Worm (Caenorhabditis elegans): ENCODE data around the gene puf-6.

puf-6 gene

ce11 chrII:13025794-13026412 lies 17.3 kb downstream of the puf-6 start, which contains the start of gene max-2:
Gene max-2 (minus strand): TSS chrII:13025844.
- no peak for TF ChIP-seq tbx-37 (GFP tag; conservative IDR thresholded peaks at IDR 0.05)
- TF ChIP-seq scrt-1 (GFP tag; IDR thresholded peaks at IDR 0.05): no peak
- TF ChIP-seq F13C5.2 (tag; optimal IDR thresholded peaks at IDR 0.05): no peak
- no peak for TF ChIP-seq aly-1 (tag; optimal IDR thresholded peaks at IDR 0.05)
- no peak for TF ChIP-seq pes-1 (GFP tag; IDR thresholded peaks at IDR 0.05)
- TF ChIP-seq ets-7 (tag; optimal IDR thresholded peaks at IDR 0.05): no peak
- TF ChIP-seq hmg-4 (GFP tag; optimal IDR thresholded peaks at IDR 0.05): peak; percentile 5
- TF ChIP-seq hmbx-1 (tag; optimal IDR thresholded peaks at IDR 0.05): no peak
- no peak for TF ChIP-seq sea-1 (GFP tag; conservative IDR thresholded peaks at IDR 0.05)

- TF ChIP-seq scrt-1 (GFP tag; IDR thresholded peaks at IDR 0.05): no peak
- no peak for TF ChIP-seq ets-7 (tag; optimal IDR thresholded peaks at IDR 0.05)
- TF ChIP-seq sea-1 (GFP tag; conservative IDR thresholded peaks at IDR 0.05): no peak
- no peak for TF ChIP-seq aly-1 (tag; optimal IDR thresholded peaks at IDR 0.05)
- TF ChIP-seq hmg-4 (GFP tag; optimal IDR thresholded peaks at IDR 0.05): no peak
- no peak for TF ChIP-seq flt-1 (GFP tag; IDR thresholded peaks at IDR 0.05)
- no peak for TF ChIP-seq hmbx-1 (tag; optimal IDR thresholded peaks at IDR 0.05)
- TF ChIP-seq tbx-11 (GFP tag; IDR thresholded peaks at IDR 0.05): no peak
- no peak for TF ChIP-seq hnd-1 (tag; optimal IDR thresholded peaks at IDR 0.05)
- TF ChIP-seq F13C5.2 (tag; optimal IDR thresholded peaks at IDR 0.05): no peak
- TF ChIP-seq ama-1 (optimal IDR thresholded peaks at IDR 0.05): no peak
- no peak for TF ChIP-seq B0310.2 (tag; optimal IDR thresholded peaks at IDR 0.05)
These were observed 19.7 kb downstream of the puf-6 start for ce11 chrII:13023518-13023917.

- TF ChIP-seq sea-1 (GFP tag; conservative IDR thresholded peaks at IDR 0.05) (no peak), ama-1 (optimal IDR thresholded peaks at IDR 0.05) (peak; percentile 21)
These were observed 20.7 kb downstream of the puf-6 start for ce11 chrII:13022555-13022954.

- TF ChIP-seq tbx-11 (GFP tag; IDR thresholded peaks at IDR 0.05) (0 out of 2 replicates have a peak, but pooled peaks have one; percentile 42), sea-1 (GFP tag; conservative IDR thresholded peaks at IDR 0.05) (peak; percentile 70; the same call in 1 of the 2 replicates), pes-1 (GFP tag; IDR thresholded peaks at IDR 0.05) (peak; percentile 71), scrt-1 (GFP tag; IDR thresholded peaks at IDR 0.05) (0 out of 2 replicates have a peak, but pooled peaks have one; percentile 39), flt-1 (GFP tag; IDR thresholded peaks at IDR 0.05) (peak; percentile 81), tbx-37 (GFP tag; conservative IDR thresholded peaks at IDR 0.05) (0 out of 2 replicates have a peak, but pooled peaks have one; percentile 11)
These were observed 26.9 kb downstream of the puf-6 start for ce11 chrII:13016381-13016780.

ce11 chrII:13013966-13014365 lies 29.3 kb downstream of the puf-6 start, which contains the start of gene F18A11.5:
Gene F18A11.5 (minus strand): TSS chrII:13014286.
- no peak for TF ChIP-seq ets-7 (tag; optimal IDR thresholded peaks at IDR 0.05)
- TF ChIP-seq sea-1 (GFP tag; conservative IDR thresholded peaks at IDR 0.05): no peak
- no peak for TF ChIP-seq pes-1 (GFP tag; IDR thresholded peaks at IDR 0.05)
- TF ChIP-seq tbx-37 (GFP tag; conservative IDR thresholded peaks at IDR 0.05): no peak
- no peak for TF ChIP-seq ceh-13 (GFP tag; optimal IDR thresholded peaks at IDR 0.05)
- TF ChIP-seq aly-1 (tag; optimal IDR thresholded peaks at IDR 0.05): no peak
- TF ChIP-seq B0310.2 (tag; optimal IDR thresholded peaks at IDR 0.05): no peak
- no peak for TF ChIP-seq ama-1 (optimal IDR thresholded peaks at IDR 0.05)
- TF ChIP-seq hmg-4 (GFP tag; optimal IDR thresholded peaks at IDR 0.05): no peak
- no peak for TF ChIP-seq F13C5.2 (tag; optimal IDR thresholded peaks at IDR 0.05)
- TF ChIP-seq hmbx-1 (tag; optimal IDR thresholded peaks at IDR 0.05): no peak
- TF ChIP-seq tbx-11 (GFP tag; IDR thresholded peaks at IDR 0.05): no peak

DNA sequence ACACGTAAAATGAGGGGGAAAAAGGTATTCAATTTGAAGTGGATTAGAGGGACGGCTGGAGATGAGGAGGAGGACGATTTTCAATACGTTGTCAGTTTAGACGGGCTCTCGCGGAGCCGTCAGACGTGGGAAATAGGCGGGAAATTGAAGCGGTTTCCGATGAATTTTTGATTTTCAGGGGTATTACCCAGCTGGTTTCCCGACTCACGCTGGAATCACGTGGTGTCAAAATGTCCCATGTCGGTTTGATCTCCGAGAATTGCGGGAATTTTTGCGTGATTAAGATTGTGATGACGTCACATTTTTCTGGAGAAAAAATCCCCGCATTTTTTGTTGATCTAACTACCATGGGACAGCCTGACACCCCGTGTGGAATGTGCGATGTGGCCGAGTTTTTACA lies 30.6 kb downstream of the puf-6 start:
- TF ChIP-seq hmg-4 (GFP tag; optimal IDR thresholded peaks at IDR 0.05) (peak; percentile 7), hnd-1 (tag; optimal IDR thresholded peaks at IDR 0.05) (no peak)

DNA sequence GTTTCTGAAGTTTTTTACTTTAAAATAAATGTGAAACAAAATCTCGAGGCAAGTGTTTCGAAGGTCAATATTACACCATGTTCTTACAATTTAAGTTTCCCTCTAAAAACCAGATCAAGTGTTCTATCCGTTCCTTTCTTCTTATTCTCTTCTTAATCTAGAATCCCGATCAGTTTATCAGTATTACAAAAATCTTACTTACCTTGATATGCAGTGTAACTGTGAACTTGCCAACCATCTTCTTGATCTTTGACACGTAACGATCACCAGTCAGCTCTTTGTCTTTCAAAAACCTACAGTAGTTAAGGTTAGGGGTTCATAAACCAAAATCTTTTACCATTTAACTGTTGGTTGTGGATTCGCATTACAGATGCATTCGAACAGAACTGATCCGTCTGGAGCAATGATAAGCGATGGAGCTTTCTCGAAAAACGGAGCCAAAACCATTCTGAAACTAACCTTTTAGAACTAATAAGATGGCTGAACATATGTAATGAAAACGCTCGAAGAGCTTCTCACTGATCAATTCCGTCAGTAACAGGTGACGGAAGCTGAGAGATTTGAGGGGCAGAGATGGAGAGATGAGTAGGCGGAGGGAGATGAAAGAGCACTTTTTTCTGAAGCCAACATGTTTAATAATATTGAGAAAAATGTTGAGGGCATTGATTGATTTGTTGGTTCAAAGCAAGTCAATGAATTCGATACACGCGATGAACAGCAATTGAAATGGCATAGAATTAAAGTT lies 35.4 kb downstream of the puf-6 start, which contains the start of gene oig-2:
Gene oig-2, minus strand, starts transcription at position 448 of the 745 bp plus-strand sequence.
- TF ChIP-seq tbx-11 (GFP tag; IDR thresholded peaks at IDR 0.05) (no peak), pes-1 (GFP tag; IDR thresholded peaks at IDR 0.05) (no peak), hmbx-1 (tag; optimal IDR thresholded peaks at IDR 0.05) (no peak), sea-1 (GFP tag; conservative IDR thresholded peaks at IDR 0.05) (no peak), tbx-37 (GFP tag; conservative IDR thresholded peaks at IDR 0.05) (no peak), ceh-36 (tag; optimal IDR thresholded peaks at IDR 0.05) (no peak), aly-1 (tag; optimal IDR thresholded peaks at IDR 0.05) (no peak), F13C5.2 (tag; optimal IDR thresholded peaks at IDR 0.05) (no peak), B0310.2 (tag; optimal IDR thresholded peaks at IDR 0.05) (no peak), flt-1 (GFP tag; IDR thresholded peaks at IDR 0.05) (no peak), hmg-4 (GFP tag; optimal IDR thresholded peaks at IDR 0.05) (no peak), hnd-1 (tag; optimal IDR thresholded peaks at IDR 0.05) (no peak), ets-7 (tag; optimal IDR thresholded peaks at IDR 0.05) (no peak), ceh-13 (GFP tag; optimal IDR thresholded peaks at IDR 0.05) (no peak), tra-4 (tag; optimal IDR thresholded peaks at IDR 0.05) (no peak)

- TF ChIP-seq ets-7 (tag; optimal IDR thresholded peaks at IDR 0.05) (no peak), tra-4 (tag; optimal IDR thresholded peaks at IDR 0.05) (no peak), hnd-1 (tag; optimal IDR thresholded peaks at IDR 0.05) (no peak), pes-1 (GFP tag; IDR thresholded peaks at IDR 0.05) (no peak), ceh-36 (tag; optimal IDR thresholded peaks at IDR 0.05) (no peak), hmg-4 (GFP tag; optimal IDR thresholded peaks at IDR 0.05) (no peak), scrt-1 (GFP tag; IDR thresholded peaks at IDR 0.05) (no peak), aly-1 (tag; optimal IDR thresholded peaks at IDR 0.05) (no peak), tbx-37 (GFP tag; conservative IDR thresholded peaks at IDR 0.05) (no peak), F13C5.2 (tag; optimal IDR thresholded peaks at IDR 0.05) (no peak), tbx-11 (GFP tag; IDR thresholded peaks at IDR 0.05) (no peak), ceh-13 (GFP tag; optimal IDR thresholded peaks at IDR 0.05) (no peak), sea-1 (GFP tag; conservative IDR thresholded peaks at IDR 0.05) (no peak), B0310.2 (tag; optimal IDR thresholded peaks at IDR 0.05) (no peak), flt-1 (GFP tag; IDR thresholded peaks at IDR 0.05) (no peak), hmbx-1 (tag; optimal IDR thresholded peaks at IDR 0.05) (no peak), ama-1 (optimal IDR thresholded peaks at IDR 0.05) (no peak)
These were observed 37.0 kb downstream of the puf-6 start for ce11 chrII:13006283-13006682.
